Fruit fly (Drosophila melanogaster) whole organism, prepupa: ENCODE measurements around the gene CG12883.

ENCODE experiments used
- Blimp-1 ChIP-seq: fragments of 200-800 bp; sonication (Bioruptor generic); optimal IDR thresholded peaks from 3 replicates; lab custom pipeline; 2017; ENCODE audit warnings: missing biosample characterization, missing genetic modification characterization, mild to moderate bottlenecking, moderate library complexity, missing genetic modification reagents
- CG10631 ChIP-seq: fragments of 200-800 bp; sonication (Bioruptor generic); optimal IDR thresholded peaks from 2 replicates; lab custom pipeline; 2016; ENCODE audit warnings: missing biosample characterization, missing genetic modification characterization
- CG10669 ChIP-seq: fragments of 200-800 bp; sonication (Bioruptor generic); optimal IDR thresholded peaks from 3 replicates; lab custom pipeline; 2018; ENCODE audit warnings: missing biosample characterization, mild to moderate bottlenecking, missing genetic modification characterization, moderate library complexity
- CG11294 ChIP-seq: fragments of 200-800 bp; sonication (Bioruptor generic); IDR thresholded peaks from 2 replicates; pipeline ENCODE4 v1.3.6; 2022; ENCODE audit warnings: missing biosample characterization, missing genetic modification characterization
- CG11762 ChIP-seq: fragments of 200-800 bp; sonication (Bioruptor generic); optimal IDR thresholded peaks from 3 replicates; lab custom pipeline; 2016; ENCODE audit warnings: missing biosample characterization, missing genetic modification characterization; ENCODE audit not compliant: insufficient read depth
- CG15336 ChIP-seq: fragments of 200-800 bp; sonication (Bioruptor generic); IDR thresholded peaks from 2 replicates; pipeline ENCODE4 v1.3.6; 2022; ENCODE audit warnings: missing biosample characterization, missing genetic modification characterization
- CG1621 ChIP-seq: fragments of 200-800 bp; sonication (Bioruptor generic); optimal IDR thresholded peaks from 3 replicates; lab custom pipeline; 2018; ENCODE audit warnings: missing biosample characterization, mild to moderate bottlenecking, missing genetic modification characterization
- CG16779 ChIP-seq: fragments of 200-800 bp; sonication (Bioruptor generic); optimal IDR thresholded peaks from 3 replicates; lab custom pipeline; 2017; ENCODE audit warnings: missing biosample characterization, mild to moderate bottlenecking, missing genetic modification characterization
- CG32006 ChIP-seq: fragments of 200-800 bp; sonication (Bioruptor generic); optimal IDR thresholded peaks from 3 replicates; lab custom pipeline; 2017; ENCODE audit warnings: missing biosample characterization, mild to moderate bottlenecking, missing genetic modification characterization
- CG3919 ChIP-seq: fragments of 200-800 bp; sonication (Bioruptor generic); optimal IDR thresholded peaks from 3 replicates; lab custom pipeline; 2016; ENCODE audit warnings: missing biosample characterization, missing genetic modification characterization
- CG4318 ChIP-seq: fragments of 200-800 bp; sonication (Bioruptor generic); optimal IDR thresholded peaks from 3 replicates; lab custom pipeline; 2017; ENCODE audit warnings: missing biosample characterization, mild to moderate bottlenecking, missing genetic modification characterization
- CG6163 ChIP-seq: fragments of 200-800 bp; sonication (Bioruptor generic); IDR thresholded peaks from 3 replicates; pipeline ENCODE4 v1.3.6; 2022; ENCODE audit warnings: missing biosample characterization, missing genetic modification characterization
- CG6276 ChIP-seq: fragments of 200-800 bp; sonication (Bioruptor generic); optimal IDR thresholded peaks from 2 replicates; lab custom pipeline; 2017; ENCODE audit warnings: missing biosample characterization, mild to moderate bottlenecking, missing genetic modification characterization
- CG6808 ChIP-seq: fragments of 200-800 bp; sonication (Bioruptor generic); optimal IDR thresholded peaks from 3 replicates; lab custom pipeline; 2017; ENCODE audit warnings: missing biosample characterization, missing genetic modification characterization, mild to moderate bottlenecking, moderate library complexity, missing genetic modification reagents
- CG6854 ChIP-seq: fragments of 200-800 bp; sonication (Bioruptor generic); optimal IDR thresholded peaks from 2 replicates; lab custom pipeline; 2017; ENCODE audit warnings: missing biosample characterization, mild to moderate bottlenecking, missing genetic modification characterization
- CG7368 ChIP-seq: fragments of 200-800 bp; sonication (Bioruptor generic); optimal IDR thresholded peaks from 3 replicates; lab custom pipeline; 2016; ENCODE audit warnings: missing biosample characterization, missing genetic modification characterization
- CG8119 ChIP-seq: fragments of 200-800 bp; sonication (Bioruptor generic); IDR thresholded peaks from 3 replicates; pipeline ENCODE4 v1.3.6; 2022; ENCODE audit warnings: missing biosample characterization, missing genetic modification characterization
- CG8632 ChIP-seq: fragments of 200-800 bp; sonication (Bioruptor generic); optimal IDR thresholded peaks from 3 replicates; lab custom pipeline; 2016; ENCODE audit warnings: missing biosample characterization, missing genetic modification characterization
- Eip78C ChIP-seq: fragments of 200-800 bp; sonication (Bioruptor generic); peaks from one replicate; lab custom pipeline; 2016; ENCODE audit warnings: missing biosample characterization, missing genetic modification characterization
- Ets21C ChIP-seq: fragments of 200-800 bp; sonication (Bioruptor generic); optimal IDR thresholded peaks from 3 replicates; lab custom pipeline; 2016; ENCODE audit warnings: missing biosample characterization, missing genetic modification characterization
- Ets96B ChIP-seq: fragments of 200-800 bp; optimal IDR thresholded peaks from 2 replicates; lab custom pipeline; 2019; ENCODE audit warnings: missing biosample characterization, mild to moderate bottlenecking, missing genetic modification characterization, moderate library complexity
- Gug ChIP-seq: fragments of 200-800 bp; sonication (Bioruptor generic); IDR thresholded peaks from 2 replicates; pipeline ENCODE4 v1.3.6; 2022; ENCODE audit warnings: missing biosample characterization, missing genetic modification characterization
- Hr38 ChIP-seq: sonication (Bioruptor generic); optimal IDR thresholded peaks from 2 replicates; lab custom pipeline; 2016; ENCODE audit warnings: missing biosample characterization, missing genetic modification characterization
- Hr39 ChIP-seq: fragments of 200-800 bp; sonication (Bioruptor generic); optimal IDR thresholded peaks from 2 replicates; lab custom pipeline; 2016; ENCODE audit warnings: missing biosample characterization, missing genetic modification characterization
- Hr4 ChIP-seq: fragments of 200-800 bp; sonication (Bioruptor generic); optimal IDR thresholded peaks from 3 replicates; lab custom pipeline; 2016; ENCODE audit warnings: missing biosample characterization, missing genetic modification characterization
- Lpt ChIP-seq: fragments of 200-800 bp; sonication (Bioruptor generic); optimal IDR thresholded peaks from 3 replicates; lab custom pipeline; 2016; ENCODE audit warnings: missing biosample characterization, missing genetic modification characterization
- Met ChIP-seq: fragments of 200-800 bp; sonication (Bioruptor generic); optimal IDR thresholded peaks from 3 replicates; lab custom pipeline; 2016; ENCODE audit warnings: missing biosample characterization, missing genetic modification characterization
- OdsH ChIP-seq: fragments of 200-800 bp; sonication (Bioruptor generic); optimal IDR thresholded peaks from 3 replicates; lab custom pipeline; 2016; ENCODE audit warnings: missing biosample characterization, missing genetic modification characterization
- Smox ChIP-seq: fragments of 200-800 bp; sonication (Bioruptor generic); optimal IDR thresholded peaks from 3 replicates; lab custom pipeline; 2016; ENCODE audit warnings: missing biosample characterization, missing genetic modification characterization
- Sox102F ChIP-seq: fragments of 200-800 bp; sonication (Bioruptor generic); optimal IDR thresholded peaks from 2 replicates; lab custom pipeline; 2016; ENCODE audit warnings: missing biosample characterization, mild to moderate bottlenecking, missing genetic modification characterization
- Sox14 ChIP-seq: fragments of 200-800 bp; sonication (Bioruptor generic); optimal IDR thresholded peaks from 3 replicates; lab custom pipeline; 2016; ENCODE audit warnings: missing biosample characterization, missing genetic modification characterization
- achi ChIP-seq: fragments of 200-800 bp; sonication (Bioruptor generic); optimal IDR thresholded peaks from 3 replicates; lab custom pipeline; 2016; ENCODE audit warnings: missing biosample characterization, missing genetic modification characterization
- acj6 ChIP-seq: fragments of 200-800 bp; sonication (Bioruptor generic); optimal IDR thresholded peaks from 3 replicates; lab custom pipeline; 2016; ENCODE audit warnings: missing biosample characterization, missing genetic modification characterization
- cyc ChIP-seq: fragments of 200-800 bp; sonication (Bioruptor generic); optimal IDR thresholded peaks from 3 replicates; lab custom pipeline; 2016; ENCODE audit warnings: missing biosample characterization, missing genetic modification characterization
- dac ChIP-seq: fragments of 200-800 bp; sonication (Bioruptor generic); optimal IDR thresholded peaks from 2 replicates; lab custom pipeline; 2017; ENCODE audit warnings: missing biosample characterization, mild to moderate bottlenecking, missing genetic modification characterization
- dsx ChIP-seq: fragments of 200-800 bp; optimal IDR thresholded peaks from 3 replicates; lab custom pipeline; 2019; ENCODE audit warnings: missing biosample characterization, mild to moderate bottlenecking, missing genetic modification characterization, moderate library complexity; ENCODE audit not compliant: poor library complexity, severe bottlenecking
- eg ChIP-seq: fragments of 200-800 bp; sonication (Bioruptor generic); IDR thresholded peaks from 3 replicates; pipeline ENCODE4 v1.3.6; 2022; ENCODE audit warnings: missing biosample characterization, missing genetic modification characterization
- fd85E ChIP-seq: fragments of 200-800 bp; sonication (Bioruptor generic); optimal IDR thresholded peaks from 3 replicates; lab custom pipeline; 2016; ENCODE audit warnings: missing biosample characterization, missing genetic modification characterization
- lz ChIP-seq: fragments of 200-800 bp; sonication (Bioruptor generic); optimal IDR thresholded peaks from 3 replicates; lab custom pipeline; 2016; ENCODE audit warnings: missing biosample characterization, missing genetic modification characterization
- pdm3 ChIP-seq: fragments of 200-800 bp; sonication (Bioruptor generic); optimal IDR thresholded peaks from 3 replicates; lab custom pipeline; 2016; ENCODE audit warnings: missing biosample characterization, missing genetic modification characterization
- salr ChIP-seq, 2 experiments: fragments of 200-800 bp; sonication (Bioruptor generic); optimal IDR thresholded peaks; 3 replicates each; lab custom pipeline; 2016 to 2018; ENCODE audit warnings: missing biosample characterization in 2 of 2, missing genetic modification characterization in 2 of 2, mild to moderate bottlenecking in 1 of 2
- spab ChIP-seq: fragments of 200-800 bp; sonication (Bioruptor generic); optimal IDR thresholded peaks from 2 replicates; lab custom pipeline; 2017; ENCODE audit warnings: missing biosample characterization, mild to moderate bottlenecking, missing genetic modification characterization, missing genetic modification reagents
- svp ChIP-seq: fragments of 200-800 bp; sonication (Bioruptor generic); peaks from one replicate; lab custom pipeline; 2016; ENCODE audit warnings: missing biosample characterization, missing genetic modification characterization
- topi ChIP-seq: fragments of 200-800 bp; sonication (Bioruptor generic); optimal IDR thresholded peaks from 3 replicates; lab custom pipeline; 2016; ENCODE audit warnings: missing biosample characterization, missing genetic modification characterization

The CG12883 gene

DNA sequence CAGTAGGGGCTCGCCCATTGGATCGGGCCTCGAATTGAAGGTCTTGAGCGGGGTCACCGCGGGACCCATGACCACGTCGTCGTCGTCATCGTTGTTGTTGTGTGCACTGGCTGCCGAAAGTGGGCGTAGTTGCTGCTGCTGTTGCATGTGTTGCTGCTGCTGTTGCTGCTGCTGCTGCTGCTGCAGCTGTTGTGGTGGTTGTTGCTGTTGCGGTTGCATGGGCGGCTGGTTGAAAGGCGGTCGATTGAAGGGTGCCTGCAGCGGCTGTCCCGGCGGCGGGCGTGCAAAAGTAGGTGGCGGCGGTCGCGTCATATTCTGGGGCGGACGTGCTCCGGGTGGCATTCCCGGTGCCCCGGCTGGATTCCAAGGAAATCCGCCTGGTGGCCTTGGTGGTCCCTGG, 31.3 kb upstream of the CG12883 start:
- no peak for TF ChIP-seq Ets96B
- TF ChIP-seq CG16779 = no peak

DNA sequence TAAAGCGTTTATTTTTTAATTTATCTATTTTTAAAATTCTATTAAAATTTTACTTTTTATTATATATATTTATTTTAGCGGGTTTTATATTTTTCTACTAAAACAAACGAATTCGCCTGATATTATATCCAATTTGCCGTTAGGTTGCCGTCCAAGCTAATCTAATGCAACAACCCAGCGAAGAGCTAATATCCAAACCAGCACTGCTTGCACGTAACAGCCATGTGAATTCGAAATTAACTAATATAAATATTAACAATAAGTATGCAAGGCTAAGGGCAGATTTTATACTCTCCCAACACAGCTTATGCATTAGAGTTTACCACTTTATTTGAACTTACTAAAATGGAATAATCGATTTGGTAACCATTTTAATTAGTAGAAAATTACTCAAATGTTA, 27.4 kb upstream of the CG12883 start:
- TF ChIP-seq Met (no peak), spab (GFP tag; lab: Kevin White, UChicago) (no peak), Hr39 (no peak), CG3919 (no peak), Hr38 (GFP tag; lab: Kevin White, UChicago) (no peak), topi (GFP tag; lab: Kevin White, UChicago) (no peak), CG10631 (GFP tag; lab: Kevin White, UChicago) (no peak), Gug (GFP tag; lab: Robert Waterston, UW) (no peak), Lpt (no peak), CG4318 (GFP tag; lab: Kevin White, UChicago) (no peak), lz (no peak), CG1621 (tag; lab: Kevin White, UChicago) (no peak), Hr4 (no peak)
- TF ChIP-seq, all 60 proteins: peak for 0

DNA sequence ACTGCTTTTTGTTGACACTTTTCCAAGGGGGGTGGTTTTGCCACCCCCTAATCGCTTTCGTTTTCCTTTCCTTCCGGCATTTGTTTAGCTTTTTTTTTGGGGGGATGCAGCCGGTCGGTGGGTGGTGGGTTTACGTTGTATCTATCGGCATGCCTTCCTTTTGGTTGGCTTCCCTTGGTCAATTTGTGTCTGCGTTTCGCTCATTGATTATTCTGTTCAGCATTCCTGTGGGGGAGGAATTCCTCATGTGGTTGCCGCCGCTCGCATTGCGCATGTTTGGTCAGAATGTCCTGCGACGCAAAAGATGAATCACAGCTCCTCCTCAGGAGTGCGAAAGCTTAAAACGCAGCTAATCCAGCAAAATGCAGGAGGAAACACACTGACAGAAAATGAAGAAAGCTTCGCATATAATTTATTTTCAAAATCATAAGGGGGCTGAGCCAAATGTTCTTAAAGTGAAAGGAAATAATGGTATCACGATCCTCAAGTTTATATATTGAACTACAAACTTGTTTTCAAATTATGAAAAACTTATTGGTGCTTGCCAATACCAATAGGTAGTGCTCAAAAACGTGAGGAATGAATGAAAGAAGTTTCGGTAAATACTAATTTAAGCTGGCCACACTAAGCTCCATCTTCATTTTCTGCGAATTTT, 26.8 kb upstream of the CG12883 start, which contains the start of gene RpS10a:
TSS of gene RpS10a (plus strand) at position 605 of the 655 bp plus-strand sequence.
- TF ChIP-seq fd85E (GFP tag; lab: Kevin White, UChicago) (no peak), topi (GFP tag; lab: Kevin White, UChicago) (no peak), dsx (GFP tag; lab: Kevin White, UChicago) (no peak), Eip78C (GFP tag; lab: Kevin White, UChicago) (peak; percentile 56), CG6163 (GFP tag; lab: Robert Waterston, UW) (0 out of 3 replicates have a peak, but pooled peaks have one; percentile 14)

DNA sequence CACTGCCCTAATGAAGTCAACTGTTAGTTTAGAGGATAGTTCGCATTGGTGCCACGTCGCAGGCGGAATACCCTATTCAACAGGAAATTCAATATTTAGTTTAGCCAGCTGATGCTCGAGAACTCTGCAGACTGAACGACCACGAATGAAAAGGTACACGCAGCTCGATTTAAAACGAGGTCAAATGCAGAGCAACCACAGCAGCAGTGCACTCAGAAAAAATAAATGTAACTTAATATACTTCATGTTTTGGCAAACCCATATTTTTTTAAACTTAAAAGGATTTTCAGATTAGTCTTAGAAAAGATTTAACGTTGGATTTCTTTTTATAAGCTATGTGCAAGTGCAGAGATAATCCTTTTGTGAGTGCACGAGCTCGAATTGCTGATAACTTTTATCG, 24.0 kb upstream of the CG12883 start:
- TF ChIP-seq CG8632 (GFP tag; lab: Kevin White, UChicago) (peak; percentile 10), acj6 (GFP tag; lab: Kevin White, UChicago) (peak; percentile 16), CG6163 (GFP tag; lab: Robert Waterston, UW) (peak; percentile 75), CG15336 (GFP tag; lab: Robert Waterston, UW) (peak; percentile 64), CG3919 (peak; percentile 26), Eip78C (GFP tag; lab: Kevin White, UChicago) (peak; percentile 69), OdsH (GFP tag; lab: Kevin White, UChicago) (peak; percentile 46), CG10669 (GFP tag; lab: Kevin White, UChicago) (peak; percentile 34), Ets21C (GFP tag; lab: Kevin White, UChicago) (no peak), CG11294 (no peak; the same call in 1 of the 2 replicates), cyc (GFP tag; lab: Kevin White, UChicago) (no peak), Lpt (peak; percentile 1), CG6276 (GFP tag; lab: Kevin White, UChicago) (peak; percentile 57), Hr38 (GFP tag; lab: Kevin White, UChicago) (no peak), Sox102F (no peak), achi (GFP tag; lab: Kevin White, UChicago) (peak; percentile 42), Hr4 (peak; percentile 37), dsx (GFP tag; lab: Kevin White, UChicago) (no peak), lz (peak; percentile 10), topi (GFP tag; lab: Kevin White, UChicago) (no peak), CG8119 (peak; percentile 35; the same call in 1 of the 3 replicates), Blimp-1 (GFP tag; lab: Kevin White, UChicago) (no peak), Smox (GFP tag; lab: Kevin White, UChicago) (peak; percentile 2), Met (no peak), Sox14 (GFP tag; lab: Kevin White, UChicago) (no peak), eg (GFP tag; lab: Robert Waterston, UW) (peak; percentile 69; the same call in 2 of the 3 replicates), CG6808 (GFP tag; lab: Kevin White, UChicago) (no peak), dac (peak; percentile 10), CG32006 (peak; percentile 58), Ets96B (peak; percentile 40), pdm3 (GFP tag; lab: Kevin White, UChicago) (peak; percentile 35), CG7368 (GFP tag; lab: Kevin White, UChicago) (no peak), CG6854 (no peak), CG11762 (GFP tag; lab: Kevin White, UChicago) (peak; percentile 11), salr (GFP tag; optimal IDR thresholded peaks at IDR 0.05; lab: Kevin White, UChicago) (peak in 1 of 2 experiments; percentile 25), Hr39 (no peak), svp (GFP tag; lab: Kevin White, UChicago) (peak; percentile 62)
